Fruit fly (Drosophila melanogaster) S2 (cell line): Measurements from ENCODE around the gene osi.

Experiments
- CG8478 ChIP-seq: fragments of >200 bp; optimal IDR thresholded peaks from 2 replicates; lab custom pipeline; 2018
- CTCF ChIP-seq, 2 experiments: fragments of >200 bp; optimal IDR thresholded peaks; 2 replicates each; lab custom pipeline; 2018

The osi gene

dm6 chr2L:16879288-16879687, 8.5 kb downstream of the osi start, which contains the start of the genes CG32832, CG31743 and CG34313:
CG32832 (minus strand) TSS chr2L:16879290.
CG31743 (plus strand) TSS chr2L:16879517.
CG34313 (plus strand) TSS chr2L:16879517.
- TF ChIP-seq CTCF (optimal IDR thresholded peaks at IDR 0.05; lab: Kevin White, UChicago) (no peak), CG8478 (lab: Kevin White, UChicago) (no peak)

dm6 chr2L:16877678-16878077, 10.1 kb downstream of the osi start:
- TF ChIP-seq CG8478 (lab: Kevin White, UChicago): no peak
- no peak for TF ChIP-seq CTCF (optimal IDR thresholded peaks at IDR 0.05; lab: Kevin White, UChicago)

dm6 chr2L:16876555-16876954, 11.2 kb downstream of the osi start:
- TF ChIP-seq CG8478 (lab: Kevin White, UChicago) (no peak), CTCF (optimal IDR thresholded peaks at IDR 0.05; lab: Kevin White, UChicago) (peak; percentile 57 to 60)

- no peak for TF ChIP-seq CG8478 (lab: Kevin White, UChicago)
- TF ChIP-seq CTCF (optimal IDR thresholded peaks at IDR 0.05; lab: Kevin White, UChicago): no peak
Observed at dm6 chr2L:16874924-16875323, 12.8 kb downstream of the osi start.

dm6 chr2L:16868897-16869324, 18.9 kb downstream of the osi start:
- TF ChIP-seq CG8478 (lab: Kevin White, UChicago): no peak
- no peak for TF ChIP-seq CTCF (optimal IDR thresholded peaks at IDR 0.05; lab: Kevin White, UChicago)

dm6 chr2L:16862526-16862925, 25.2 kb downstream of the osi start:
- TF ChIP-seq CG8478 (lab: Kevin White, UChicago) (no peak), CTCF (optimal IDR thresholded peaks at IDR 0.05; lab: Kevin White, UChicago) (no peak)

- TF ChIP-seq CG8478 (lab: Kevin White, UChicago) (no peak), CTCF (optimal IDR thresholded peaks at IDR 0.05; lab: Kevin White, UChicago) (no peak)
Observed at dm6 chr2L:16861126-16861525, 26.6 kb downstream of the osi start, which contains the start of gene CG6012. CG6012 (minus strand) TSS chr2L:16861489.

dm6 chr2L:16859566-16859965, 28.2 kb downstream of the osi start:
- TF ChIP-seq CTCF (optimal IDR thresholded peaks at IDR 0.05; lab: Kevin White, UChicago): no peak
- no peak for TF ChIP-seq CG8478 (lab: Kevin White, UChicago)

dm6 chr2L:16859103-16859502, 28.7 kb downstream of the osi start:
- TF ChIP-seq CTCF (optimal IDR thresholded peaks at IDR 0.05; lab: Kevin White, UChicago): no peak
- no peak for TF ChIP-seq CG8478 (lab: Kevin White, UChicago)

dm6 chr2L:16858466-16859007, 29.2 kb downstream of the osi start, which contains the start of gene CG31809:
CG31809 (minus strand) TSS chr2L:16858714.
- TF ChIP-seq CTCF (optimal IDR thresholded peaks at IDR 0.05; lab: Kevin White, UChicago) (no peak), CG8478 (lab: Kevin White, UChicago) (no peak)

- TF ChIP-seq CG8478 (lab: Kevin White, UChicago) (no peak), CTCF (optimal IDR thresholded peaks at IDR 0.05; lab: Kevin White, UChicago) (no peak)
Observed at dm6 chr2L:16857665-16858064, 30.1 kb downstream of the osi start.

- TF ChIP-seq CTCF (optimal IDR thresholded peaks at IDR 0.05; lab: Kevin White, UChicago) (no peak), CG8478 (lab: Kevin White, UChicago) (no peak)
Observed at dm6 chr2L:16857131-16857530, 30.6 kb downstream of the osi start.

dm6 chr2L:16852318-16852932, 35.3 kb downstream of the osi start, which contains the start of gene CG31810:
CG31810 (minus strand) TSS chr2L:16852368.
- TF ChIP-seq CG8478 (lab: Kevin White, UChicago): no peak
- no peak for TF ChIP-seq CTCF (optimal IDR thresholded peaks at IDR 0.05; lab: Kevin White, UChicago)

dm6 chr2L:16850442-16850841, 37.3 kb downstream of the osi start:
- TF ChIP-seq CG8478 (lab: Kevin White, UChicago) (no peak), CTCF (optimal IDR thresholded peaks at IDR 0.05; lab: Kevin White, UChicago) (no peak)

- no peak for TF ChIP-seq CG8478 (lab: Kevin White, UChicago)
- no peak for TF ChIP-seq CTCF (optimal IDR thresholded peaks at IDR 0.05; lab: Kevin White, UChicago)
Observed at dm6 chr2L:16848670-16849069, 39.1 kb downstream of the osi start, which contains the start of gene CG13284. CG13284 (minus strand) TSS chr2L:16848716.
